Worm (Caenorhabditis elegans): ENCODE results near the gene mat-2.

DNA sequence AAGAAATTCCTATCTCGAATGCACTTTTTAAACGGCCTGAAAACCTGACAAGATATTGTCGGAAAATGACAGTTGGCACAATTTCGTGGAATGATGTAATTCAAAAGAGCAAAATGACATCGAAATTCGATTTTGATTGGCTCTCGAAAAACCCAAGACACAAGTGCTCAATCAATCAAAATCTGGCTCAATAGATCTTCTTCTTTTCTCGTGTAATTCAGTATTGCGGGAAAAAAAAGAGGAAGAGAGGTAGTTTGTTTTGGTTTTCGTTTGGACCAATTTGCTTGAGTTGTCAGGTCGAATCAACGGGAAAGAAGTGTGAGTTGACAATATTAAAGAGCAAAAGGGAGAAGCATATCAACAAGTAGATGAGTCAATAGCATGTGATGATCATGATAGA, 23.3 kb downstream of the mat-2 start:
- TF ChIP-seq nhr-25 (tag; optimal IDR thresholded peaks at IDR 0.05) (no peak), aly-2 (tag; optimal IDR thresholded peaks at IDR 0.05) (no peak), ztf-11 (tag; optimal IDR thresholded peaks at IDR 0.05) (no peak), blmp-1 (tag; optimal IDR thresholded peaks at IDR 0.05; ENCODE audit: insufficient read depth) (no peak), ztf-4 (tag; optimal IDR thresholded peaks at IDR 0.05) (no peak)
